Worm (Caenorhabditis elegans) whole organism, L4/young adult: ENCODE results near the gene sru-48.

Experiments
- W03F9.2 ChIP-seq: fragments of 150-350 bp; optimal IDR thresholded peaks from 2 replicates; lab custom pipeline; 2014; ENCODE audit warnings: missing biosample characterization, missing genetic modification characterization
- dao-5 ChIP-seq: sonication (generic microtip); optimal IDR thresholded peaks from 2 replicates; lab custom pipeline; 2016; ENCODE audit warnings: missing genotype, missing genetic modification characterization, moderate library complexity, missing compliant biosample characterization
- him-1 ChIP-seq: sonication (generic microtip); optimal IDR thresholded peaks from 2 replicates; lab custom pipeline; 2016; ENCODE audit warnings: missing genotype, missing genetic modification reagents, missing genetic modification characterization, missing compliant biosample characterization

DNA sequence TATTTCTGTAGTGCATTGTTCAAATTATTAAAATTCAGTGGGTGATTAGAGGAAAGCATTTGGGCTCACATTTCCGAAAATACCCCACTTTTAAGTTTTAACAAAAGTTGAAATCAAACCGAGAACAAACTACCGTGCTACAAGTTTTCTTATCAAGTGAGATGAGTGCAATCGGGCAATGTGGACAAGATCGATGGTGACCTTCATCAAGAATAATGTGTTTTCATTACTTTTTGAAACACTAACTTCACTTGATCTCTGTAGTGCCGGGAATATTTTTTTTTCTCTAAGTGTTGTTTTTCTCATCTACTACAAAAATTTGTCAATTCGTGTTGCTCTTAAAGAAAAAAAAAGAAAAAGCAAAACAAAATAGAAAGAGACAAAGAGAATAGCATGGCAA, 28.9 kb downstream of the sru-48 start:
- TF ChIP-seq him-1 (no peak), dao-5 (no peak), W03F9.2 (tag; lab: Kevin White, UChicago) (no peak)
